Worm (Caenorhabditis elegans) whole organism, late embryonic: Measurements from ENCODE around the gene ula-1.

ENCODE experiments used
- C38D4.7 ChIP-seq: fragments of 200-800 bp; sonication (Bioruptor generic); optimal IDR thresholded peaks from 2 replicates; lab custom pipeline; 2018; ENCODE audit warnings: mild to moderate bottlenecking, missing genetic modification characterization, moderate library complexity, missing compliant biosample characterization
- ceh-14 ChIP-seq: sonication (generic microtip); optimal IDR thresholded peaks from 2 replicates; lab custom pipeline; 2016; ENCODE audit warnings: missing genotype, missing genetic modification characterization, missing compliant biosample characterization
- ceh-19 ChIP-seq: fragments of 200-800 bp; sonication (Bioruptor generic); optimal IDR thresholded peaks from 2 replicates; lab custom pipeline; 2018; ENCODE audit warnings: mild to moderate bottlenecking, missing genetic modification characterization, missing compliant biosample characterization
- ceh-30 ChIP-seq: fragments of 150-350 bp; optimal IDR thresholded peaks from 2 replicates; lab custom pipeline; 2014; ENCODE audit warnings: missing biosample characterization, missing genetic modification characterization
- ceh-45 ChIP-seq: fragments of 200-800 bp; sonication (Bioruptor generic); IDR thresholded peaks from 2 replicates; pipeline ENCODE4 v1.3.6; 2022; ENCODE audit warnings: missing genetic modification reagents, missing genetic modification characterization, missing compliant biosample characterization
- elt-4 ChIP-seq: sonication (generic microtip); optimal IDR thresholded peaks from 2 replicates; lab custom pipeline; 2016; ENCODE audit warnings: missing genetic modification characterization, missing compliant biosample characterization
- ets-4 ChIP-seq: sonication (generic microtip); optimal IDR thresholded peaks from 2 replicates; lab custom pipeline; 2016; ENCODE audit warnings: missing genetic modification characterization, missing compliant biosample characterization
- gmeb-2 ChIP-seq: sonication (generic microtip); optimal IDR thresholded peaks from 2 replicates; lab custom pipeline; 2016; ENCODE audit warnings: missing genetic modification characterization, inconsistent platforms, missing compliant biosample characterization
- hlh-15 ChIP-seq: sonication (generic microtip); optimal IDR thresholded peaks from 2 replicates; lab custom pipeline; 2016; ENCODE audit warnings: missing genetic modification characterization, missing compliant biosample characterization
- hlh-30 ChIP-seq: sonication (generic microtip); optimal IDR thresholded peaks from 2 replicates; lab custom pipeline; 2017; ENCODE audit warnings: antibody characterized with exemption, missing genetic modification characterization, missing compliant biosample characterization; ENCODE audit not compliant: insufficient read depth
- nfya-1 ChIP-seq: sonication (generic microtip); optimal IDR thresholded peaks from 2 replicates; lab custom pipeline; 2017; ENCODE audit warnings: missing genetic modification characterization, mild to moderate bottlenecking, missing compliant biosample characterization, antibody characterized with exemption, moderate library complexity
- pat-9 ChIP-seq: fragments of 200-800 bp; sonication (Bioruptor generic); optimal IDR thresholded peaks from 2 replicates; lab custom pipeline; 2018; ENCODE audit warnings: mild to moderate bottlenecking, missing genetic modification characterization, moderate library complexity, missing compliant biosample characterization
- pha-4 ChIP-seq: fragments of 150-350 bp; optimal IDR thresholded peaks from 2 replicates; lab custom pipeline; 2018; ENCODE audit warnings: missing biosample characterization, missing genetic modification reagents, missing genetic modification characterization
- sdc-2 ChIP-seq: sonication (generic microtip); optimal IDR thresholded peaks from 2 replicates; lab custom pipeline; 2016; ENCODE audit warnings: missing genotype, missing genetic modification characterization, missing compliant biosample characterization
- unc-3 ChIP-seq, 2 experiments: fragments of 200-800 bp in 1 of 2; sonication (Bioruptor generic) in 1 of 2; sonication (generic microtip) in 1 of 2; conservative IDR thresholded peaks in 1 of 2; optimal IDR thresholded peaks in 1 of 2; 2 replicates each; pipeline versions ENCODE4 v1.3.6 to Lab custom; 2016 to 2022; ENCODE audit warnings: missing compliant biosample characterization in 2 of 2, missing genetic modification characterization in 2 of 2, missing genetic modification reagents in 1 of 2

Gene ula-1

DNA sequence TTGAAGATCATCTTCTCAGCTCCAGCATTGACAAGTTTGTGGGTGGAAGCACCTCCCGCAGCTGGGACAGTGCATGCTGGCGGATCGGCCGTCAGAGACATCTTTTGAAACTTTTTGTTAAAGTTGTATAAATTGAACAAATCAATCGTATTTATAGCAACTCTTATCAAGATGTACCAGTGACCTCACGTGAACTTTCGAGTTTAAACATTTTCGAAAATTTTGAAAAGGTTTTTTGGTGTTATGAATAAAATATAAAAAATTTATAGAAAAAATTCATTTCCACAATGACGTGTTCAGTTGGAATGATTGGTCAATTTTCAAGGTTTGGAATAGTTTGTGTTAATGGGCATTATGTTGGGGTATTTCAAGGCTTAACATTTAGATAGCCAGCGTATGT lies 51.5 kb downstream of the ula-1 start, which contains the start of the genes msd-4 and C35D10.3:
msd-4 (minus strand) TSS at position 101 of the 400 bp plus-strand sequence.
C35D10.3 (plus strand) TSS at position 279 of the 400 bp plus-strand sequence.
- TF ChIP-seq ceh-19 (GFP tag; lab: Kevin White, UChicago): no peak
- no peak for TF ChIP-seq elt-4 (tag; lab: Kevin White, UChicago)
- no peak for TF ChIP-seq pha-4
- no peak for TF ChIP-seq gmeb-2 (tag; lab: Kevin White, UChicago)
- TF ChIP-seq hlh-15 (tag; lab: Kevin White, UChicago): no peak
- TF ChIP-seq unc-3 (GFP tag; conservative IDR thresholded peaks at IDR 0.05; lab: Robert Waterston, UW): no peak
- no peak for TF ChIP-seq unc-3 (tag; optimal IDR thresholded peaks at IDR 0.05; lab: Kevin White, UChicago)
- TF ChIP-seq pat-9 (tag; lab: Kevin White, UChicago): no peak
- TF ChIP-seq C38D4.7 (GFP tag; lab: Kevin White, UChicago): no peak
- no peak for TF ChIP-seq ceh-30 (tag; lab: Kevin White, UChicago)
- TF ChIP-seq ceh-45 (GFP tag; lab: Robert Waterston, UW): no peak
- no peak for TF ChIP-seq ets-4 (tag; lab: Kevin White, UChicago)
- no peak for TF ChIP-seq nfya-1 (tag; lab: Kevin White, UChicago)
- TF ChIP-seq ceh-14 (tag; lab: Kevin White, UChicago): no peak
- no peak for TF ChIP-seq sdc-2 (tag; lab: Kevin White, UChicago)
- no peak for TF ChIP-seq hlh-30 (tag; lab: Kevin White, UChicago)
